Worm (Caenorhabditis elegans): ENCODE measurements around the gene rgs-11.
"Not testable (repeated sequence)": the region's sequence is repeated elsewhere in the genome, so short reads cannot be mapped to it uniquely, and the experiment has no call there.

Gene rgs-11

DNA sequence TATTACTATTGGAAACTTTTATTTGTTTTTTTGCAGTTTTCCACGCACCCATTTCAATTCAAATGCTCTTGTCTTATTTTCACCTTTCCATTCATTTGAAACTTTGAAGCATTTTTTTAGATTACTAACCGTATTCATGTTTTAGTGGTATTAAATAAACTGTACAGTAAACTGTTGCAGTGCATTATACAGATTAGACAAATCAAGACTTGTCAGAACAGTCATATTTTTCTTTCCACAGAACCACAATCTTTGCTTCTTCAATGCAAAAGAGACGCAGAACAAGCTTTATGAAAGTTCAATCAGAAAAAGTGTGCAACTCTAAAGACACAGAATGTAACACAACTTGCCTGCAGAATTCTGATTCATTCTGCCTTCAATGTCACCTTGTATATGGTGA lies 1.4 kb downstream of the rgs-11 start, which contains the start of gene F45B8.5:
Gene F45B8.5, plus strand, starts transcription at position 301 of the 400 bp plus-strand sequence.
- no peak for TF ChIP-seq lin-15B (tag; optimal IDR thresholded peaks at IDR 0.05)
- no peak for TF ChIP-seq aly-2 (tag; optimal IDR thresholded peaks at IDR 0.05)

DNA sequence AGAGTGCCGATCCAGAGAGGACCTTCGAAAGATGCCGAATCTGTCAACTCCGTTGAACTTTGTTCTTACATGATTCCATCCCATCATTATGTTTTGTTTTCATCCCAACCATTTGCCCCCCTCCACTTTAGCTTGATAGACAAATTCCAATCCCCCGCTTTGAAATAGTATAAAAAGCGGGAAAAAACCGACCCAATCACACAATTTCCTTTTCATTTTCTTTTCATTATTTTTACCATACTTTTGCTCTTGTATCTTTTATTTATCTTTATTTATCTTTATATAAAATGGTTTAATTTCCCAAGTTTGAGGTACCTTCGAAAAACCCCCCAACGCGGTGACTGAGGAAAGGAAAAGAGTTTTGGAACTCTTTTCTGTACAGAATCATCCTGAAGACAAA lies 2.2 kb downstream of the rgs-11 start, which contains the start of gene F20D1.22:
Gene F20D1.22, plus strand, starts transcription at position 301 of the 400 bp plus-strand sequence.
- not testable (repeated sequence) for TF ChIP-seq nhr-77, nhr-84, egl-13 (tag; optimal IDR thresholded peaks at IDR 0.05)

DNA sequence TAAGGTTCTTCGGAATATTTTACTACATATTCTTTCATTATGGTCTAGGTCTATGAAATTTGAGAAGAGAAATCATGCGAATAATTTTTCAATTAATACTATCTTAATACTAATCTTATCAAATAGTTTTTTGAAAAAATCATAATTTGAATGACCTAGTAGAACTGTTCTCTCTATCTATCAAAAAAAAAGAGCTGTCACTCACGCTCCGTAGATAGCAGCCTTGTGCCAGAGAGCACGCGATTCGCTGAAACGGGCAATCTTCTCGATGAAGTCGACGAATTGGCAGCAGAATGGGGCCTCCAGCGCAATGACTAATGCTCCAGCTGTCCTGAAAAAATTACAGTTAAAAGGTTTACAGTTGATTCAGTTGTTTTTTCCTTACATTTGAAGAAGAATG lies 5.3 kb downstream of the rgs-11 start:
- TF ChIP-seq nhr-12 (tag; optimal IDR thresholded peaks at IDR 0.05) (no peak), mdl-1 (tag; optimal IDR thresholded peaks at IDR 0.05) (no peak), dsc-1 (tag; optimal IDR thresholded peaks at IDR 0.05) (no peak), hlh-17 (GFP tag; optimal IDR thresholded peaks at IDR 0.05; ENCODE audit: borderline replicate concordance) (no peak), sox-4 (tag; optimal IDR thresholded peaks at IDR 0.05) (no peak), fkh-4 (tag; optimal IDR thresholded peaks at IDR 0.05; ENCODE audit: borderline replicate concordance) (no peak), C16A3.4 (tag; optimal IDR thresholded peaks at IDR 0.05) (no peak)

DNA sequence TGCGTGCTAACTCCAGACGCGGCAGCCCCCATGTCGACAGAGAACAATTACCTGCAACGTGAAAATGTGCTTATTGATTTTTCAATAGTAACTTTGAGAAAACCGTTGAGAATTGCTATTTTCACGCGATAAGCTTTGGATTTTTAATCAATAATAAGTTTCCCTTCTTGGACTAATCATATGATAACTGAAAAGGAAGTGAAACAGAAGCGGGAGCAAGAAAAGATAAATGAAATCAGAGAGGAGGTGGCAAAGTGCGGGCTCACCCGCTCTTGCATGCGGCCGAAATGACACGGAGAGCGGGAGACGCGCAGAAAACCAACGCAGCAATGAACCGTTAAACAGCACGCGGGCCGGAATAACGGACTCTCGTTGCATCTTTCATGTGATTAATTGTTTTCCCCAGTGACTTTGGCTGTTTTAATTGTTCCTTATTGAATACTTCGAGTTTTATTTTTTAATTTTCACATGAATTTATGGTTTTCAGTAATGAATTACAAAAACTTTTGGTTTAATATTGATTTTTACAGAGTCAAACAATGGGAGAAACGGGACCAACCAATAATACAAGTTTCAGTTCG lies 6.0 kb downstream of the rgs-11 start, which contains the start of the genes flwr-1 and tbc-1:
Gene flwr-1, minus strand, starts transcription at position 51 of the 581 bp plus-strand sequence.
Gene tbc-1, plus strand, starts transcription at position 531 of the 581 bp plus-strand sequence.
- peak; percentile 18 for TF ChIP-seq snpc-4 (tag; optimal IDR thresholded peaks at IDR 0.05)
- TF ChIP-seq mdl-1 (tag; optimal IDR thresholded peaks at IDR 0.05), result peak in 1 of 2 experiments; percentile 38
- TF ChIP-seq nhr-47 (tag; optimal IDR thresholded peaks at IDR 0.05), result peak; percentile 38
- TF ChIP-seq lin-35 (GFP tag; optimal IDR thresholded peaks at IDR 0.05), result peak; percentile 27 to 55
- TF ChIP-seq ztf-4 (tag; optimal IDR thresholded peaks at IDR 0.05), result no peak
- TF ChIP-seq snu-23 (GFP tag; optimal IDR thresholded peaks at IDR 0.05), result peak; percentile 49
- TF ChIP-seq C04F5.9 (tag; optimal IDR thresholded peaks at IDR 0.05), result no peak
- TF ChIP-seq unc-130 (tag; optimal IDR thresholded peaks at IDR 0.05), result peak; percentile 66
- peak in 1 of 3 experiments; percentile 32 for TF ChIP-seq dpl-1 (GFP tag; optimal IDR thresholded peaks at IDR 0.05)
- TF ChIP-seq ceh-82 (tag; optimal IDR thresholded peaks at IDR 0.05), result peak in 1 of 3 experiments; percentile 62
- peak in 1 of 2 experiments; percentile 9 for TF ChIP-seq lsy-2 (tag; optimal IDR thresholded peaks at IDR 0.05)
- TF ChIP-seq elt-2 (tag; optimal IDR thresholded peaks at IDR 0.05), result no peak
- peak; percentile 3 for TF ChIP-seq mef-2 (tag; optimal IDR thresholded peaks at IDR 0.05)
- no peak for TF ChIP-seq sptf-1 (tag; optimal IDR thresholded peaks at IDR 0.05)
- peak; percentile 53 for TF ChIP-seq swsn-7 (tag; optimal IDR thresholded peaks at IDR 0.05)
- peak; percentile 53 for TF ChIP-seq lin-14 (GFP tag; optimal IDR thresholded peaks at IDR 0.05)
- peak; percentile 2 for TF ChIP-seq lin-15B (tag; optimal IDR thresholded peaks at IDR 0.05)
- TF ChIP-seq xbp-1 (tag; optimal IDR thresholded peaks at IDR 0.05), result peak; percentile 41
- TF ChIP-seq skn-1 (tag; optimal IDR thresholded peaks at IDR 0.05), result peak; percentile 34
- peak; percentile 16 for TF ChIP-seq tbx-2 (tag; optimal IDR thresholded peaks at IDR 0.05)
- TF ChIP-seq nhr-19 (GFP tag; conservative IDR thresholded peaks at IDR 0.05), result 0 out of 2 replicates have a peak, but pooled peaks have one; percentile 31
- peak; percentile 29 for TF ChIP-seq rnt-1 (tag; optimal IDR thresholded peaks at IDR 0.05)
- TF ChIP-seq nhr-20 (tag; optimal IDR thresholded peaks at IDR 0.05), result peak; percentile 17
- peak; percentile 37 for TF ChIP-seq dsc-1 (tag; optimal IDR thresholded peaks at IDR 0.05)
- no peak for TF ChIP-seq efl-3 (GFP tag; optimal IDR thresholded peaks at IDR 0.05)
- peak; percentile 51 for TF ChIP-seq fkh-8 (tag; optimal IDR thresholded peaks at IDR 0.05)
- TF ChIP-seq zip-4 (GFP tag; optimal IDR thresholded peaks at IDR 0.05), result no peak
- no peak for TF ChIP-seq unc-98 (GFP tag; IDR thresholded peaks at IDR 0.05)
- peak; percentile 30 for TF ChIP-seq fos-1 (tag; optimal IDR thresholded peaks at IDR 0.05)
- peak; percentile 55 for TF ChIP-seq nhr-71 (tag; optimal IDR thresholded peaks at IDR 0.05)
- TF ChIP-seq efl-1 (optimal IDR thresholded peaks at IDR 0.05), result no peak
- TF ChIP-seq efl-1 (GFP tag; optimal IDR thresholded peaks at IDR 0.05 in 1 of 2), result peak in 1 of 2 experiments; percentile 59

All from whole organism, L1 larva.